Fruit fly (Drosophila melanogaster): ENCODE measurements around the gene robl37BC.

The robl37BC gene

dm6 chr2L:19014881-19015366 lies 4.3 kb downstream of the robl37BC start (continued):
- TF ChIP-seq CG18599 (GFP tag; optimal IDR thresholded peaks at IDR 0.05), result peak; percentile 57
- TF ChIP-seq Drgx (GFP tag; IDR thresholded peaks at IDR 0.05), result no peak
- TF ChIP-seq toy (GFP tag; IDR thresholded peaks at IDR 0.05), result no peak
- TF ChIP-seq caup (GFP tag; optimal IDR thresholded peaks at IDR 0.05; ENCODE audit: severe bottlenecking), result no peak
- TF ChIP-seq CG9817 (tag; optimal IDR thresholded peaks at IDR 0.05), result no peak
- no peak for TF ChIP-seq BtbVII (GFP tag; optimal IDR thresholded peaks at IDR 0.05)
- no peak for TF ChIP-seq CG7786 (GFP tag; optimal IDR thresholded peaks at IDR 0.05)
- TF ChIP-seq ab (GFP tag; optimal IDR thresholded peaks at IDR 0.05), result no peak
- TF ChIP-seq gcm (GFP tag; optimal IDR thresholded peaks at IDR 0.05), result no peak
- no peak for TF ChIP-seq cad (GFP tag; optimal IDR thresholded peaks at IDR 0.05)
- TF ChIP-seq CG12155 (GFP tag; optimal IDR thresholded peaks at IDR 0.05), result no peak
- no peak for TF ChIP-seq prd (optimal IDR thresholded peaks at IDR 0.05)
- TF ChIP-seq prd (GFP tag; IDR thresholded peaks at IDR 0.05), result no peak; the same call in 2 of the 3 replicates
- no peak for TF ChIP-seq CG7357 (GFP tag; IDR thresholded peaks at IDR 0.05)
- TF ChIP-seq CG8281 (tag; optimal IDR thresholded peaks at IDR 0.05), result no peak
- no peak for TF ChIP-seq CG8388 (GFP tag; optimal IDR thresholded peaks at IDR 0.05)
- no peak for TF ChIP-seq PHDP (tag; optimal IDR thresholded peaks at IDR 0.05)
- TF ChIP-seq Bdp1 (GFP tag; optimal IDR thresholded peaks at IDR 0.05), result no peak
- TF ChIP-seq cg (GFP tag; optimal IDR thresholded peaks at IDR 0.05), result no peak
- TF ChIP-seq ranshi (GFP tag; IDR thresholded peaks at IDR 0.05), result no peak
- no peak for TF ChIP-seq gfzf (GFP tag; optimal IDR thresholded peaks at IDR 0.05)
- TF ChIP-seq CG18476 (GFP tag; optimal IDR thresholded peaks at IDR 0.05), result peak; percentile 0
- TF ChIP-seq tup (GFP tag; optimal IDR thresholded peaks at IDR 0.05), result no peak
- TF ChIP-seq jing (GFP tag; optimal IDR thresholded peaks at IDR 0.05), result no peak
- TF ChIP-seq bowl (GFP tag; IDR thresholded peaks at IDR 0.05), result no peak
- no peak for TF ChIP-seq CG4820 (GFP tag; optimal IDR thresholded peaks at IDR 0.05)
- TF ChIP-seq mld (GFP tag; IDR thresholded peaks at IDR 0.05; ENCODE audit: partially characterized antibody), result no peak
- TF ChIP-seq CG5180 (GFP tag; optimal IDR thresholded peaks at IDR 0.05), result no peak
- no peak for TF ChIP-seq Spps (tag; optimal IDR thresholded peaks at IDR 0.05)
- no peak for TF ChIP-seq CG12391 (tag; optimal IDR thresholded peaks at IDR 0.05)
- TF ChIP-seq CG1603 (tag; optimal IDR thresholded peaks at IDR 0.05), result no peak
- TF ChIP-seq HLHmδ (GFP tag; optimal IDR thresholded peaks at IDR 0.05), result no peak
- no peak for TF ChIP-seq chinmo (GFP tag; IDR thresholded peaks at IDR 0.05; ENCODE audit: partially characterized antibody)
- no peak for TF ChIP-seq gem (tag; optimal IDR thresholded peaks at IDR 0.05)
- no peak for TF ChIP-seq Optix (GFP tag; IDR thresholded peaks at IDR 0.05)
- no peak for TF ChIP-seq H15 (GFP tag; IDR thresholded peaks at IDR 0.05)
- TF ChIP-seq pros (GFP tag; optimal IDR thresholded peaks at IDR 0.05), result no peak
- TF ChIP-seq danr (GFP tag; IDR thresholded peaks at IDR 0.05), result no peak; the same call in 1 of the 2 replicates
- TF ChIP-seq sd (tag; optimal IDR thresholded peaks at IDR 0.05), result peak; percentile 72
- TF ChIP-seq Poxn (GFP tag; IDR thresholded peaks at IDR 0.05), result no peak
- TF ChIP-seq hbn (GFP tag; IDR thresholded peaks at IDR 0.05; ENCODE audit: partially characterized antibody), result no peak
- TF ChIP-seq CG3995 (GFP tag; optimal IDR thresholded peaks at IDR 0.05), result no peak
- no peak for TF ChIP-seq fru (optimal IDR thresholded peaks at IDR 0.05)
- 0 out of 3 replicates have a peak, but pooled peaks have one; percentile 2 for TF ChIP-seq Aef1 (GFP tag; IDR thresholded peaks at IDR 0.05)
- peak; percentile 9; the same call in 1 of the 2 replicates for TF ChIP-seq wor (GFP tag; IDR thresholded peaks at IDR 0.05)
- no peak for TF ChIP-seq CoRest (tag; optimal IDR thresholded peaks at IDR 0.05)
- no peak for TF ChIP-seq Sry-δ (GFP tag; optimal IDR thresholded peaks at IDR 0.05)
- no peak for TF ChIP-seq NC2α (GFP tag; optimal IDR thresholded peaks at IDR 0.05)
- TF ChIP-seq croc (GFP tag; conservative IDR thresholded peaks at IDR 0.05), result 0 out of 3 replicates have a peak, but pooled peaks have one; percentile 4
- TF ChIP-seq CG12659 (GFP tag; optimal IDR thresholded peaks at IDR 0.05), result no peak
- peak; percentile 38 for TF ChIP-seq lab (GFP tag; optimal IDR thresholded peaks at IDR 0.05)

All from whole organism, embryonic.